Worm (Caenorhabditis elegans): ENCODE results near the gene T25D10.1.

DNA sequence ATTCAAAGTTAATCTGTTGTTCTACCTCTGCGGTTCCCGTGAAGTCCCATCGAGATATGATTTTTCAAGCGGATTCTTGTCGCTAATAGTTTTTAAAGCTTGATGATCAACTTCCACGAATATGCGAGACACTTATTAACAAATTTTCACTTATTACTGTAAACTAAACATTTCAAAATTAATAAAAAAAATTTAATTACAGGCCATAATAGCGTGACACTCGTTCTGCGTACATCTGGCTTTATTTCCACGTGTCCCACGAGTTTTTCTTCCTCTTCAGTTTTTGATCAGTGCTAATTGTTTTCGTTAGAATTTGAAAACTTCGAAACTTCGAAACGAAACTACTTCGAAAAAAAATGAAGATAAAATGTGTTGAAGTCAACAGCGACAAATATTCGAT, 1.6 kb upstream of the T25D10.1 start, which contains the start of gene btb-2:
- TF ChIP-seq nhr-237 (tag; optimal IDR thresholded peaks at IDR 0.05) (no peak), aly-2 (tag; optimal IDR thresholded peaks at IDR 0.05) (no peak), lin-13 (GFP tag; optimal IDR thresholded peaks at IDR 0.05) (no peak), jun-1 (tag; optimal IDR thresholded peaks at IDR 0.05) (no peak), unc-62 (GFP tag; optimal IDR thresholded peaks at IDR 0.05) (no peak), nhr-84 (tag; optimal IDR thresholded peaks at IDR 0.05) (no peak)

All from whole organism, L1 larva.